ENCODE assay signal across 2 worm cellular contexts in genomic region chrIII:11236788-11237187, ce11.
TF ChIP-seq lines count a peak whose summit lies in the region.

Gene Y47D3A.14, minus strand, starts transcription at chrIII:11236868.
Gene aakb-2, plus strand, starts transcription at chrIII:11237143.

TF ChIP-seq in whole organism, L1 larva, 84 proteins besides CTCF, POLR2A, EP300 and RAD21 (continued from another document):
- TF ChIP-seq C16A3.4 (tag; optimal IDR thresholded peaks at IDR 0.05; lab: Kevin White, UChicago) (peak; percentile 62), fkh-4 (tag; optimal IDR thresholded peaks at IDR 0.05; lab: Kevin White, UChicago; ENCODE audit: borderline replicate concordance) (no peak), blmp-1 (tag; optimal IDR thresholded peaks at IDR 0.05; lab: Kevin White, UChicago) (peak; percentile 35), jun-1 (tag; optimal IDR thresholded peaks at IDR 0.05; lab: Kevin White, UChicago) (no peak), isw-1 (GFP tag; IDR thresholded peaks at IDR 0.05; lab: Robert Waterston, UW) (no peak), ceh-88 (GFP tag; IDR thresholded peaks at IDR 0.05; lab: Robert Waterston, UW) (no peak), zip-4 (GFP tag; optimal IDR thresholded peaks at IDR 0.05; lab: Kevin White, UChicago) (no peak), sox-4 (tag; optimal IDR thresholded peaks at IDR 0.05; lab: Kevin White, UChicago) (no peak), lin-39 (tag; optimal IDR thresholded peaks at IDR 0.05; lab: Kevin White, UChicago) (no peak), nhr-28 (tag; optimal IDR thresholded peaks at IDR 0.05; lab: Kevin White, UChicago) (no peak), nhr-85 (tag; lab: Kevin White, UChicago) (peak; percentile 71), unc-130 (tag; optimal IDR thresholded peaks at IDR 0.05; lab: Kevin White, UChicago) (peak; percentile 87), nhr-19 (GFP tag; conservative IDR thresholded peaks at IDR 0.05; lab: Robert Waterston, UW) (peak; percentile 50), nhr-71 (tag; optimal IDR thresholded peaks at IDR 0.05; lab: Kevin White, UChicago) (no peak), lin-14 (GFP tag; optimal IDR thresholded peaks at IDR 0.05; lab: Kevin White, UChicago) (peak; percentile 64), fkh-10 (GFP tag; optimal IDR thresholded peaks at IDR 0.05; lab: Kevin White, UChicago) (no peak), ces-1 (GFP tag; optimal IDR thresholded peaks at IDR 0.05; lab: Kevin White, UChicago) (no peak), vab-15 (tag; optimal IDR thresholded peaks at IDR 0.05; lab: Kevin White, UChicago) (no peak), ceh-82 (tag; optimal IDR thresholded peaks at IDR 0.05; lab: Kevin White, UChicago) (peak; percentile 14 to 56 (median 33)), sup-37 (GFP tag; optimal IDR thresholded peaks at IDR 0.05; lab: Kevin White, UChicago) (no peak), hlh-17 (GFP tag; optimal IDR thresholded peaks at IDR 0.05; lab: Kevin White, UChicago; ENCODE audit: borderline replicate concordance) (no peak), ceh-63 (GFP tag; optimal IDR thresholded peaks at IDR 0.05; lab: Kevin White, UChicago) (no peak), rnt-1 (tag; optimal IDR thresholded peaks at IDR 0.05; lab: Kevin White, UChicago) (peak; percentile 42), swsn-7 (tag; optimal IDR thresholded peaks at IDR 0.05; lab: Kevin White, UChicago) (peak; percentile 62), elt-2 (tag; optimal IDR thresholded peaks at IDR 0.05; lab: Kevin White, UChicago) (no peak), fos-1 (tag; optimal IDR thresholded peaks at IDR 0.05; lab: Kevin White, UChicago) (no peak), nhr-90 (tag; optimal IDR thresholded peaks at IDR 0.05; lab: Kevin White, UChicago; ENCODE audit: poor library complexity) (peak; percentile 38), nhr-76 (tag; optimal IDR thresholded peaks at IDR 0.05; lab: Kevin White, UChicago) (no peak), zag-1 (tag; optimal IDR thresholded peaks at IDR 0.05; lab: Kevin White, UChicago) (no peak), C04F5.9 (tag; optimal IDR thresholded peaks at IDR 0.05; lab: Kevin White, UChicago) (no peak), ets-5 (GFP tag; IDR thresholded peaks at IDR 0.05; lab: Robert Waterston, UW) (no peak), unc-62 (GFP tag; optimal IDR thresholded peaks at IDR 0.05; lab: Kevin White, UChicago) (no peak), ztf-4 (tag; optimal IDR thresholded peaks at IDR 0.05; lab: Kevin White, UChicago) (no peak), grh-1 (GFP tag; IDR thresholded peaks at IDR 0.05; lab: Robert Waterston, UW) (no peak), mef-2 (tag; optimal IDR thresholded peaks at IDR 0.05; lab: Kevin White, UChicago) (no peak), C34B4.2 (tag; optimal IDR thresholded peaks at IDR 0.05; lab: Kevin White, UChicago) (no peak), elt-3 (tag; optimal IDR thresholded peaks at IDR 0.05; lab: Kevin White, UChicago) (peak in 1 of 6 experiments; percentile 24), skn-1 (tag; optimal IDR thresholded peaks at IDR 0.05; lab: Kevin White, UChicago) (peak; percentile 66), fkh-8 (tag; optimal IDR thresholded peaks at IDR 0.05; lab: Kevin White, UChicago) (peak; percentile 52), lsy-2 (tag; optimal IDR thresholded peaks at IDR 0.05; lab: Kevin White, UChicago) (peak; percentile 63 to 66), ztf-11 (tag; optimal IDR thresholded peaks at IDR 0.05; lab: Kevin White, UChicago) (no peak), alr-1 (tag; optimal IDR thresholded peaks at IDR 0.05; lab: Kevin White, UChicago; ENCODE audit: borderline replicate concordance) (no peak), nhr-84 (tag; optimal IDR thresholded peaks at IDR 0.05; lab: Kevin White, UChicago) (no peak), efl-1 (optimal IDR thresholded peaks at IDR 0.05; lab: Kevin White, UChicago) (peak; percentile 19 to 49), efl-1 (GFP tag; optimal IDR thresholded peaks at IDR 0.05 in 1 of 2; lab: Kevin White, UChicago) (peak in 1 of 2 experiments; percentile 60), pax-3 (tag; optimal IDR thresholded peaks at IDR 0.05; lab: Kevin White, UChicago) (no peak), tbx-2 (tag; optimal IDR thresholded peaks at IDR 0.05; lab: Kevin White, UChicago) (peak; percentile 52), snu-23 (GFP tag; optimal IDR thresholded peaks at IDR 0.05; lab: Kevin White, UChicago) (peak; percentile 77), mdl-1 (tag; optimal IDR thresholded peaks at IDR 0.05; lab: Kevin White, UChicago) (peak in 1 of 2 experiments; percentile 72), xbp-1 (tag; optimal IDR thresholded peaks at IDR 0.05; lab: Kevin White, UChicago) (peak; percentile 55), aly-2 (tag; optimal IDR thresholded peaks at IDR 0.05; lab: Kevin White, UChicago) (no peak), pag-3 (tag; optimal IDR thresholded peaks at IDR 0.05; lab: Kevin White, UChicago; ENCODE audit: borderline replicate concordance, insufficient read depth) (no peak), ceh-90 (tag; optimal IDR thresholded peaks at IDR 0.05; lab: Kevin White, UChicago) (no peak), irx-1 (tag; optimal IDR thresholded peaks at IDR 0.05; lab: Kevin White, UChicago) (no peak), nhr-11 (tag; optimal IDR thresholded peaks at IDR 0.05; lab: Kevin White, UChicago) (no peak), tlp-1 (tag; optimal IDR thresholded peaks at IDR 0.05; lab: Kevin White, UChicago) (no peak), egl-13 (tag; optimal IDR thresholded peaks at IDR 0.05; lab: Kevin White, UChicago) (no peak), efl-3 (GFP tag; optimal IDR thresholded peaks at IDR 0.05; lab: Kevin White, UChicago) (no peak), nhr-77 (tag; optimal IDR thresholded peaks at IDR 0.05; lab: Kevin White, UChicago) (no peak), hlh-4 (tag; optimal IDR thresholded peaks at IDR 0.05; lab: Kevin White, UChicago) (no peak), aha-1 (tag; optimal IDR thresholded peaks at IDR 0.05; lab: Kevin White, UChicago) (no peak), dpl-1 (GFP tag; optimal IDR thresholded peaks at IDR 0.05; lab: Kevin White, UChicago) (peak; percentile 16 to 65 (median 39)), ceh-8 (GFP tag; optimal IDR thresholded peaks at IDR 0.05; lab: Kevin White, UChicago) (no peak), F16B12.6 (tag; optimal IDR thresholded peaks at IDR 0.05; lab: Kevin White, UChicago) (peak; percentile 23), ama-1 (optimal IDR thresholded peaks at IDR 0.05; lab: Kevin White, UChicago) (no peak), lin-13 (GFP tag; optimal IDR thresholded peaks at IDR 0.05; lab: Kevin White, UChicago) (no peak)

TF ChIP-seq in whole organism, L3 larva, 47 proteins besides CTCF, POLR2A, EP300 and RAD21 (continued from another document):
- no peak for TF ChIP-seq fkh-2 (tag; optimal IDR thresholded peaks at IDR 0.05; lab: Kevin White, UChicago)
- TF ChIP-seq lin-15B (tag; optimal IDR thresholded peaks at IDR 0.05; lab: Kevin White, UChicago): peak; percentile 18
- TF ChIP-seq elt-1 (tag; optimal IDR thresholded peaks at IDR 0.05; lab: Kevin White, UChicago): no peak
- TF ChIP-seq mml-1 (tag; optimal IDR thresholded peaks at IDR 0.05; lab: Kevin White, UChicago): no peak
- no peak for TF ChIP-seq ZK546.5 (tag; optimal IDR thresholded peaks at IDR 0.05; lab: Kevin White, UChicago)
- TF ChIP-seq eor-1 (tag; optimal IDR thresholded peaks at IDR 0.05; lab: Kevin White, UChicago): no peak
- peak; percentile 43 for TF ChIP-seq ama-1 (optimal IDR thresholded peaks at IDR 0.05; lab: Kevin White, UChicago)
- peak; percentile 87 for TF ChIP-seq pha-4 (tag; optimal IDR thresholded peaks at IDR 0.05; lab: Kevin White, UChicago)
- peak; percentile 19 for TF ChIP-seq lin-39 (tag; optimal IDR thresholded peaks at IDR 0.05; lab: Kevin White, UChicago)
- no peak for TF ChIP-seq jun-1 (tag; optimal IDR thresholded peaks at IDR 0.05; lab: Kevin White, UChicago)
- no peak for TF ChIP-seq nhr-28 (tag; optimal IDR thresholded peaks at IDR 0.05; lab: Kevin White, UChicago)
- TF ChIP-seq ztf-11 (tag; optimal IDR thresholded peaks at IDR 0.05; lab: Kevin White, UChicago): no peak
- no peak for TF ChIP-seq aly-2 (tag; optimal IDR thresholded peaks at IDR 0.05; lab: Kevin White, UChicago)
- no peak for TF ChIP-seq ceh-9 (tag; optimal IDR thresholded peaks at IDR 0.05; lab: Kevin White, UChicago)
